Worm (Caenorhabditis elegans) whole organism, young adult: Measurements from ENCODE around the gene Y49F6C.8.

Experiments used
- F23B12.7 ChIP-seq: sonication (generic microtip); optimal IDR thresholded peaks from 2 replicates; lab custom pipeline; 2017; ENCODE audit warnings: missing genetic modification characterization, mild to moderate bottlenecking, missing compliant biosample characterization, antibody characterized with exemption, moderate library complexity; ENCODE audit not compliant: insufficient read depth
- F37B4.10 ChIP-seq: fragments of 200-800 bp; sonication (Bioruptor generic); IDR thresholded peaks from 2 replicates; pipeline ENCODE4 v1.3.6; 2022; ENCODE audit warnings: missing genetic modification characterization, missing compliant biosample characterization
- Y53F4B.3 ChIP-seq: fragments of 200-800 bp; sonication (Bioruptor generic); IDR thresholded peaks from 2 replicates; pipeline ENCODE4 v1.3.6; 2022; ENCODE audit warnings: missing genetic modification reagents, missing genetic modification characterization, missing compliant biosample characterization
- hmg-1.2 ChIP-seq: fragments of 200-800 bp; sonication (Bioruptor generic); IDR thresholded peaks from 2 replicates; pipeline ENCODE4 v1.3.6; 2022; ENCODE audit warnings: missing genetic modification reagents, missing genetic modification characterization, missing compliant biosample characterization
- repo-1 ChIP-seq: sonication (generic microtip); optimal IDR thresholded peaks from 2 replicates; lab custom pipeline; 2017; ENCODE audit warnings: mild to moderate bottlenecking, missing genetic modification characterization, missing compliant biosample characterization
- unc-130 ChIP-seq: sonication (generic microtip); optimal IDR thresholded peaks from 2 replicates; lab custom pipeline; 2016; ENCODE audit warnings: missing genetic modification reagents, missing genetic modification characterization, missing compliant biosample characterization

DNA sequence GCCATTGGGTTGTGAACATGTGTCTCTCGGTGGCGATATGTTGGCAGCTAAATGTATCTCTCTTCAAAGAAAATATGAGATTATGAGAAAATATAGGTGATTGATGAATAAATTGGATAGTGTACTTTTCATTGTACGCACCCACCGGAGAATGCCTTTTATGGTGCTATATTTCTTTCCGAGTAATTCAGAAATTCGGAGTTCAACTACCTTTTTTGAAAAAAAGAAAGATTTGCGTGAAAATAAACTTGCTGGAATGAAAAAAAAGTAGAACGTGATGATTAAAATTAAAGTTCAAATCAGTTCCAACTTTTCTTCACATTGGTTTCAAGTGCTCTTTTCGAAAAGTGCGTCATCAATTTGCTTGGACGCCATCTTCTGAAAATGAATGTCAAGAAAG, 33.6 kb upstream of the Y49F6C.8 start, which contains the start of gene nep-8:
- TF ChIP-seq hmg-1.2 (no peak), repo-1 (tag; lab: Kevin White, UChicago) (no peak), Y53F4B.3 (GFP tag; lab: Robert Waterston, UW) (no peak), F37B4.10 (GFP tag; lab: Robert Waterston, UW) (no peak), F23B12.7 (tag; lab: Kevin White, UChicago) (no peak), unc-130 (GFP tag; lab: Kevin White, UChicago) (no peak)
